Fruit fly (Drosophila melanogaster): Measurements from ENCODE around the gene par-6.
A peak's percentile ranks its signal among the peaks of the same experiment; 100 is the strongest.

par-6 gene

dm6 chrX:17698864-17699504 lies 4.2 kb upstream of the par-6 start:
- TF ChIP-seq pan (optimal IDR thresholded peaks at IDR 0.05) (no peak), EcR (GFP tag; optimal IDR thresholded peaks at IDR 0.05) (no peak), Dll (optimal IDR thresholded peaks at IDR 0.05) (no peak), usp (GFP tag; optimal IDR thresholded peaks at IDR 0.05) (no peak), CG8478 (optimal IDR thresholded peaks at IDR 0.05) (no peak), psq (optimal IDR thresholded peaks at IDR 0.05) (no peak)

dm6 chrX:17707691-17708090 lies 4.5 kb downstream of the par-6 start:
- TF ChIP-seq psq (optimal IDR thresholded peaks at IDR 0.05) = no peak
- no peak for TF ChIP-seq EcR (GFP tag; optimal IDR thresholded peaks at IDR 0.05)
- no peak for TF ChIP-seq CG8478 (optimal IDR thresholded peaks at IDR 0.05)
- no peak for TF ChIP-seq pan (optimal IDR thresholded peaks at IDR 0.05)
- TF ChIP-seq usp (GFP tag; optimal IDR thresholded peaks at IDR 0.05) = no peak
- no peak for TF ChIP-seq Dll (optimal IDR thresholded peaks at IDR 0.05)

dm6 chrX:17708843-17709242 lies 5.7 kb downstream of the par-6 start:
- TF ChIP-seq usp (GFP tag; optimal IDR thresholded peaks at IDR 0.05) (no peak), pan (optimal IDR thresholded peaks at IDR 0.05) (no peak), EcR (GFP tag; optimal IDR thresholded peaks at IDR 0.05) (no peak), CG8478 (optimal IDR thresholded peaks at IDR 0.05) (no peak), Dll (optimal IDR thresholded peaks at IDR 0.05) (no peak), psq (optimal IDR thresholded peaks at IDR 0.05) (no peak)

- TF ChIP-seq usp (GFP tag; optimal IDR thresholded peaks at IDR 0.05) (no peak), psq (optimal IDR thresholded peaks at IDR 0.05) (peak; percentile 66), EcR (GFP tag; optimal IDR thresholded peaks at IDR 0.05) (no peak), CG8478 (optimal IDR thresholded peaks at IDR 0.05) (no peak), Dll (optimal IDR thresholded peaks at IDR 0.05) (no peak)
These were observed 6.6 kb downstream of the par-6 start, which contains the start of the genes CG8173 and raskol for dm6 chrX:17709546-17710272. Gene CG8173, minus strand, starts transcription at chrX:17709653. Gene raskol, plus strand, starts transcription at chrX:17710144.

DNA sequence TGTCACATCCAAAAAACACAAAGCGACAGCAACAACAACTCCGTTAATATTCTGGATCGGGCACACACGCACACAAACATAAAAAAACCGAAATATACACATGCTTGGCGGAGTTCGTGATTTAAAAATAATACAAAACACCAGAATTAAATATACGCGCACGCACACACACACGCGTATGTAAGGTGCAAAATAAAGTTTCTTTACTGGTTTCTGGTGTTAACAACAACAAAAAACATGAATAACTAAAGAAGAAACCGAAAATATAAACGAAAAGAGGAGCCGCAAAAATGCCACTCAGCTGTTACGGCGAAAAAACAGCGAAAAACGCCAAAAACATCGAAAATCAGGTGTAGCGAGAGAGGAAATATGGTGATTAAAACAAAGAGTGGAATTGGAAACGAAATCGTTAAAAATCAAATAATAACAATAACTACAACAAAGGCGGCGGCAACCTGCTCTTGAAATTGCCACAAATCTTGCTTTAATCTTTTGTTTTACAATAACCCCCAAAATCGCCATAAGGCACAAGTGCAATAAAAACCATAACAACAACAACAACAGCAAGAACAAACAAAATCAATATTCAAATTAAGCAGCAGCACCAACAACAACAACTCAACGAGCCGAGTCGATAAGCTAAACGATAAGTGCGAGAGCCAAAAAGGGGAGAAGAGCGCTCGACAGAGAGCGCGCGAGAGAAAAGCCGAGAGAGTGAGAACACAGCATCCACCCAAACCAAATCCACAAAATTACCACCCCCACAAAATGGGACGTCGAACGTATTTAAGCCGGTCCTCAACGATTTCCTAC lies 7.3 kb downstream of the par-6 start:
- TF ChIP-seq psq (optimal IDR thresholded peaks at IDR 0.05) = no peak
- no peak for TF ChIP-seq Dll (optimal IDR thresholded peaks at IDR 0.05)
- no peak for TF ChIP-seq pan (optimal IDR thresholded peaks at IDR 0.05)
- no peak for TF ChIP-seq CG8478 (optimal IDR thresholded peaks at IDR 0.05)
- no peak for TF ChIP-seq usp (GFP tag; optimal IDR thresholded peaks at IDR 0.05)
- no peak for TF ChIP-seq EcR (GFP tag; optimal IDR thresholded peaks at IDR 0.05)

dm6 chrX:17711916-17712315 lies 8.8 kb downstream of the par-6 start:
- TF ChIP-seq psq (optimal IDR thresholded peaks at IDR 0.05) (no peak), CG8478 (optimal IDR thresholded peaks at IDR 0.05) (no peak), Dll (optimal IDR thresholded peaks at IDR 0.05) (no peak), usp (GFP tag; optimal IDR thresholded peaks at IDR 0.05) (no peak), pan (optimal IDR thresholded peaks at IDR 0.05) (no peak), EcR (GFP tag; optimal IDR thresholded peaks at IDR 0.05) (no peak)

- TF ChIP-seq EcR (GFP tag; optimal IDR thresholded peaks at IDR 0.05) (no peak), CG8478 (optimal IDR thresholded peaks at IDR 0.05) (no peak), psq (optimal IDR thresholded peaks at IDR 0.05) (no peak), pan (optimal IDR thresholded peaks at IDR 0.05) (no peak), usp (GFP tag; optimal IDR thresholded peaks at IDR 0.05) (no peak), Dll (optimal IDR thresholded peaks at IDR 0.05) (no peak)
These were observed 9.3 kb downstream of the par-6 start for dm6 chrX:17712466-17712865.

DNA sequence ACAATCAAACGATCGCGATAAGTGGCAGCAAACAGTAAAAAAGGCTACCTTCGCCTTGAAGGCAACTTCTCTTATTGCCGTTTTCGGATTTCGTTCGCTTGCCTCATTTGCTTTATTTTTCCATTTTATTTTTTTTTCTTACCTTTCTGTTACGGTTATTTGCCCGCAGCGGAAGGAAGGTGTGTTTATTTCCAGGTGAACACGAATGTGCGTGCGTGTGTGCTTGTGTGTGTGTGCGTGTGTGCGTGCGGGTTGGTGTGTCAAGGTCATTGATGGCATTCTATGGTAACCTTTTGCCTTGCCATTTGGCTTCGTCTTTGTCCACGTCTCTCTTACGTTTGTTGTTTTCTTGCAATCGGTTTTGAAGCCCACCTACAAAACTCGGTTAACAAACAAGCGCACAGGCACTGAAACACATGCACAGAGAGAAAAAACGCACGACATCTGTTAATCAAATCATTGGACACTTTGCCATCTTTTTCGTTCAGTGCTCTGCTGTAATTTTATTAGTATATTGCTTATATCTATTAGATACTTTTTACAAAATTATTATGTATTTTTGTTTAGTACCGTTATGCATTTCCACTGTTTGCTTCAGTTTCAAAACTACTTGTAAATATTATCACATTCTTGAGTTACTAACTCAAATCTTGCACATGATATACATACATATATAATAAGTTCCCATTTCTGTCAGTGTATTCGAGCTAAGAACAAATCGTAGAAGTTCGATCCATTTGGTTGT lies 10.0 kb downstream of the par-6 start:
- TF ChIP-seq usp (GFP tag; optimal IDR thresholded peaks at IDR 0.05) (no peak), psq (optimal IDR thresholded peaks at IDR 0.05) (no peak), EcR (GFP tag; optimal IDR thresholded peaks at IDR 0.05) (no peak), Dll (optimal IDR thresholded peaks at IDR 0.05) (no peak), pan (optimal IDR thresholded peaks at IDR 0.05) (no peak), CG8478 (optimal IDR thresholded peaks at IDR 0.05) (no peak)

DNA sequence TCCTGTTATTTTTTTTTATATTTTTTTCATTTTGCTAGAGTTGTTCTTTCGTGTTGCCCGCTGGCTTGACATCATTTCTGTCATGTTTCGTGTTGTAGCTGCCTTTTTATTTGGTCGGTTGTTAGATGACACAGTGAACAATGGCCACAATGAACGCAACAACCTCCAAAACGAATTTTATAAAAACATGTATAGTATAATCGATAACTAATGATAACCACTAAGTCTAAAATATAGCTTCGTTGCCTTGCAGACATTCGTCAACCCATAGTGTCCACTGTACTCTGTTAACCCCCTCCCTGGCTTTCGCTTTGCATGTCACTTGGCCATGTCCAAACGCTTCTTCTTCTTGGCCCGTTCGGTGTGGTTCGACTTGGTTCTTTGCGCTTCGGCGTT lies 10.6 kb downstream of the par-6 start:
- TF ChIP-seq psq (optimal IDR thresholded peaks at IDR 0.05) (no peak), CG8478 (optimal IDR thresholded peaks at IDR 0.05) (no peak), Dll (optimal IDR thresholded peaks at IDR 0.05) (no peak), pan (optimal IDR thresholded peaks at IDR 0.05) (no peak), EcR (GFP tag; optimal IDR thresholded peaks at IDR 0.05) (no peak), usp (GFP tag; optimal IDR thresholded peaks at IDR 0.05) (no peak)

- no peak for TF ChIP-seq pan (optimal IDR thresholded peaks at IDR 0.05)
- no peak for TF ChIP-seq EcR (GFP tag; optimal IDR thresholded peaks at IDR 0.05)
- TF ChIP-seq usp (GFP tag; optimal IDR thresholded peaks at IDR 0.05) = no peak
- TF ChIP-seq CG8478 (optimal IDR thresholded peaks at IDR 0.05) = no peak
- TF ChIP-seq psq (optimal IDR thresholded peaks at IDR 0.05) = no peak
- TF ChIP-seq Dll (optimal IDR thresholded peaks at IDR 0.05) = no peak
These were observed 11.8 kb downstream of the par-6 start for dm6 chrX:17714976-17715375.

Data from whole organism.